Worm (Caenorhabditis elegans) whole organism, young adult: ENCODE results near the gene exos-7.

Experiments used
- C17E4.6 ChIP-seq: fragments of 200-800 bp; sonication (Bioruptor generic); IDR thresholded peaks from 2 replicates; pipeline ENCODE4 v1.3.6; 2022; ENCODE audit warnings: missing genetic modification reagents, missing genetic modification characterization, missing compliant biosample characterization
- F23B12.7 ChIP-seq: sonication (generic microtip); optimal IDR thresholded peaks from 2 replicates; lab custom pipeline; 2017; ENCODE audit warnings: missing genetic modification characterization, mild to moderate bottlenecking, missing compliant biosample characterization, antibody characterized with exemption, moderate library complexity; ENCODE audit not compliant: insufficient read depth
- F33H1.4 ChIP-seq: fragments of 200-800 bp; sonication (Bioruptor generic); IDR thresholded peaks from 2 replicates; pipeline ENCODE4 v1.3.6; 2022; ENCODE audit warnings: missing genetic modification reagents, missing genetic modification characterization, missing compliant biosample characterization
- K11D2.4 ChIP-seq: fragments of 200-800 bp; sonication (Bioruptor generic); IDR thresholded peaks from 2 replicates; pipeline ENCODE4 v1.3.6; 2022; ENCODE audit warnings: missing genetic modification reagents, missing genetic modification characterization, missing compliant biosample characterization
- K12H6.12 ChIP-seq: fragments of 200-800 bp; sonication (Bioruptor generic); optimal IDR thresholded peaks from 2 replicates; lab custom pipeline; 2018; ENCODE audit warnings: mild to moderate bottlenecking, missing genetic modification characterization, missing compliant biosample characterization
- aptf-3 ChIP-seq: fragments of 200-800 bp; sonication (Bioruptor generic); IDR thresholded peaks from 2 replicates; pipeline ENCODE4 v1.3.6; 2022; ENCODE audit warnings: missing genetic modification characterization, missing compliant biosample characterization
- atf-7 ChIP-seq: sonication (generic microtip); optimal IDR thresholded peaks from 2 replicates; lab custom pipeline; 2017; ENCODE audit warnings: mild to moderate bottlenecking, missing genetic modification characterization, missing compliant biosample characterization
- attf-3 ChIP-seq: fragments of 200-800 bp; sonication (Bioruptor generic); conservative IDR thresholded peaks from 2 replicates; pipeline ENCODE4 v1.3.6; 2022; ENCODE audit warnings: missing genetic modification reagents, missing genetic modification characterization, missing compliant biosample characterization
- attf-5 ChIP-seq: fragments of 200-800 bp; sonication (Bioruptor generic); optimal IDR thresholded peaks from 2 replicates; lab custom pipeline; 2018; ENCODE audit warnings: mild to moderate bottlenecking, missing genetic modification characterization, missing compliant biosample characterization
- ccch-3 ChIP-seq: fragments of 200-800 bp; sonication (Bioruptor generic); optimal IDR thresholded peaks from 2 replicates; lab custom pipeline; 2018; ENCODE audit warnings: mild to moderate bottlenecking, missing genetic modification characterization, missing compliant biosample characterization
- cebp-1 ChIP-seq, 2 experiments: fragments of 200-800 bp in 1 of 2; sonication (Bioruptor generic) in 1 of 2; sonication (generic microtip) in 1 of 2; IDR thresholded peaks in 1 of 2; optimal IDR thresholded peaks in 1 of 2; 2 replicates each; pipeline versions ENCODE4 v1.3.6 to Lab custom; 2017 to 2022; ENCODE audit warnings: missing compliant biosample characterization in 2 of 2, missing genetic modification characterization in 2 of 2, mild to moderate bottlenecking in 1 of 2, missing genetic modification reagents in 1 of 2, moderate library complexity in 1 of 2
- ceh-91 ChIP-seq: fragments of 200-800 bp; sonication (Bioruptor generic); IDR thresholded peaks from 2 replicates; pipeline ENCODE4 v1.3.6; 2022; ENCODE audit warnings: missing genetic modification reagents, missing genetic modification characterization, missing compliant biosample characterization
- dox-1 ChIP-seq: fragments of 200-800 bp; sonication (Bioruptor generic); IDR thresholded peaks from 2 replicates; pipeline ENCODE4 v1.3.6; 2022; ENCODE audit warnings: missing genetic modification reagents, missing genetic modification characterization, missing compliant biosample characterization
- efl-1 ChIP-seq: fragments of 150-350 bp; optimal IDR thresholded peaks from 2 replicates; lab custom pipeline; 2014; ENCODE audit warnings: missing biosample characterization, missing genetic modification reagents, missing genetic modification characterization
- egrh-3 ChIP-seq: fragments of 200-800 bp; sonication (Bioruptor generic); IDR thresholded peaks from 2 replicates; pipeline ENCODE4 v1.3.6; 2022; ENCODE audit warnings: missing genetic modification reagents, missing genetic modification characterization, missing compliant biosample characterization
- ets-4 ChIP-seq: fragments of 200-800 bp; sonication (Bioruptor generic); optimal IDR thresholded peaks from 2 replicates; lab custom pipeline; 2018; ENCODE audit warnings: mild to moderate bottlenecking, missing genetic modification characterization, missing compliant biosample characterization
- hmg-1.2 ChIP-seq: fragments of 200-800 bp; sonication (Bioruptor generic); IDR thresholded peaks from 2 replicates; pipeline ENCODE4 v1.3.6; 2022; ENCODE audit warnings: missing genetic modification reagents, missing genetic modification characterization, missing compliant biosample characterization
- lin-40 ChIP-seq: sonication (generic microtip); optimal IDR thresholded peaks from 2 replicates; lab custom pipeline; 2016; ENCODE audit warnings: missing genetic modification characterization, mild to moderate bottlenecking, missing compliant biosample characterization, missing genotype, missing genetic modification reagents
- madf-10 ChIP-seq: sonication (generic microtip); optimal IDR thresholded peaks from 2 replicates; lab custom pipeline; 2016; ENCODE audit warnings: mild to moderate bottlenecking, missing genetic modification characterization, missing compliant biosample characterization
- madf-3 ChIP-seq: fragments of 200-800 bp; sonication (Bioruptor generic); IDR thresholded peaks from 2 replicates; pipeline ENCODE4 v1.3.6; 2022; ENCODE audit warnings: missing genetic modification reagents, missing genetic modification characterization, missing compliant biosample characterization
- mcd-1 ChIP-seq: fragments of 200-800 bp; sonication (Bioruptor generic); IDR thresholded peaks from 2 replicates; pipeline ENCODE4 v1.3.6; 2022; ENCODE audit warnings: missing genetic modification reagents, missing genetic modification characterization, missing compliant biosample characterization
- mes-4 ChIP-seq: sonication (generic microtip); optimal IDR thresholded peaks from 2 replicates; lab custom pipeline; 2016; ENCODE audit warnings: missing genotype, missing genetic modification characterization, missing compliant biosample characterization
- nfyb-1 ChIP-seq: fragments of 200-800 bp; sonication (Bioruptor generic); IDR thresholded peaks from 2 replicates; pipeline ENCODE4 v1.3.6; 2022; ENCODE audit warnings: missing genetic modification reagents, missing genetic modification characterization, missing compliant biosample characterization
- nhr-80 ChIP-seq: sonication (generic microtip); optimal IDR thresholded peaks from 2 replicates; lab custom pipeline; 2016; ENCODE audit warnings: missing genetic modification characterization, missing compliant biosample characterization
- nhr-90 ChIP-seq: sonication (generic microtip); optimal IDR thresholded peaks from 2 replicates; lab custom pipeline; 2016; ENCODE audit warnings: missing genotype, mild to moderate bottlenecking, missing genetic modification characterization, missing compliant biosample characterization
- rpc-1 ChIP-seq, 2 experiments: fragments of 150-350 bp in 1 of 2; sonication (generic microtip) in 1 of 2; optimal IDR thresholded peaks; 2 replicates each; lab custom pipeline; 2014 to 2018; ENCODE audit warnings: missing biosample characterization in 1 of 2, missing genetic modification characterization in 1 of 2, missing genetic modification reagents in 1 of 2, missing genotype in 1 of 2
- snpc-1.3 ChIP-seq: sonication (generic microtip); optimal IDR thresholded peaks from 2 replicates; lab custom pipeline; 2017; ENCODE audit warnings: missing genetic modification characterization, mild to moderate bottlenecking, missing compliant biosample characterization, antibody characterized with exemption, moderate library complexity, missing genotype, missing genetic modification reagents; ENCODE audit not compliant: insufficient read depth
- snpc-4 ChIP-seq, 5 experiments: fragments of 150-350 bp in 1 of 5; sonication (generic microtip) in 4 of 5; optimal IDR thresholded peaks; 2 replicates each; lab custom pipeline; 2014 to 2018; ENCODE audit warnings: missing genetic modification characterization in 5 of 5, missing biosample characterization in 3 of 5, antibody characterized with exemption in 2 of 5, mild to moderate bottlenecking in 2 of 5, missing compliant biosample characterization in 2 of 5, missing genotype in 2 of 5, moderate library complexity in 2 of 5, missing genetic modification reagents in 1 of 5
- zfh-2 ChIP-seq: fragments of 200-800 bp; sonication (Bioruptor generic); conservative IDR thresholded peaks from 2 replicates; pipeline ENCODE4 v1.3.6; 2022; ENCODE audit warnings: missing genetic modification reagents, missing genetic modification characterization, missing compliant biosample characterization
- zim-3 ChIP-seq: sonication (generic microtip); optimal IDR thresholded peaks from 2 replicates; lab custom pipeline; 2017; ENCODE audit warnings: mild to moderate bottlenecking, missing genetic modification characterization, moderate library complexity, missing compliant biosample characterization

The exos-7 gene

DNA sequence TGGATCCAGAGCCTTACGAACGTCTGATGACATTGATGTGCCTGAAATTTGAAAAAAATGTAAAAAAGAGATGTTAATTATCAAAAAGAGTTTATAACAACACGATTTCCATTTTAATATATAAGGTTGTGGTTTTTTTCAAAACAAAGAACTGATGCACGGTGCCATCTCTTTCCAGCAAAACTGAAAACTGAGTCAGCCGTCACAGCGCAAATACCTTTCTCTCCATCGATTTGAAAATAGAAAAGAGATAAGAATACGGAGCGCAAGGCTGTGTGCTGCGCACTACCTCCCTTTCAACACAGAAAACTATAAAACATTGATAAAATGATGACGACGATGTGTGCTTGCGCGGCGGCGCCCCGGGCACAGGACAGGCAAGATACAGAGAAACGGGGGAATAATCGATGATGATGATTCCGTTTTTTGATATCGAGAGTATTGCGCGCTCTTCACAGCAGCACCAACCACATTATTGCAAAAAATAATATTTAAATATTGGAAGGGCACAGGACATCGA, 46.2 kb upstream of the exos-7 start, which contains the start of gene Y44A6D.3:
Y44A6D.3 (minus strand) TSS at position 51 of the 520 bp plus-strand sequence.
- TF ChIP-seq madf-3 (GFP tag; lab: Robert Waterston, UW) (no peak), F33H1.4 (GFP tag; lab: Robert Waterston, UW) (no peak), cebp-1 (GFP tag; IDR thresholded peaks at IDR 0.05; lab: Robert Waterston, UW) (no peak), cebp-1 (tag; optimal IDR thresholded peaks at IDR 0.05; lab: Kevin White, UChicago) (peak; percentile 24), nhr-80 (peak; percentile 65), atf-7 (tag; lab: Kevin White, UChicago) (peak; percentile 31), attf-5 (peak; percentile 22), madf-10 (tag; lab: Kevin White, UChicago) (peak; percentile 10)

DNA sequence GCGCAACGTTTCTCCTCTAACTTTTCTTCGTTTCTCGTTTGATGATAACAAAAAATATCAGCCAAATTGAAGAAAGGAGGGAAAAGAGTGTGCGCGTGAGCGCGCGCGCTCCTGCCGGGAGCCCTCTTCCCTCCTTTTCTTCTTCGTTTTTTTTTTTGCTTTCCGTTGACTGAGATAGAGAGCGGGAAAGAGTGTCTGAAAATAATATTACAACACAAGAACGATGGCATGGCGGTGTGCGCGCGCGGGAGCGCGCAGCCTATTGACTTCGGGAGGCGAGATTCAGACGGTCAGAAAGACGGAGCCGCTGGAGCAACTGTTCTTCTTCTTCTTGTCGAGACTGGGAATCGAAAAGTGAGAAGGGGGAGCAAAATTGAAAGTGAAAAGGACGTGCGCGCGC, 44.9 kb upstream of the exos-7 start:
- peak; percentile 11 for TF ChIP-seq madf-10 (tag; lab: Kevin White, UChicago)
- peak; percentile 41 for TF ChIP-seq attf-5
- TF ChIP-seq rpc-1 (optimal IDR thresholded peaks at IDR 0.05; lab: Kevin White, UChicago): no peak
- no peak for TF ChIP-seq rpc-1 (tag; optimal IDR thresholded peaks at IDR 0.05; lab: Kevin White, UChicago)
- TF ChIP-seq ceh-91 (GFP tag; lab: Robert Waterston, UW): no peak
- TF ChIP-seq egrh-3: peak; percentile 41; the same call in 1 of the 2 replicates
- no peak for TF ChIP-seq cebp-1 (GFP tag; IDR thresholded peaks at IDR 0.05; lab: Robert Waterston, UW)
- peak; percentile 50 for TF ChIP-seq cebp-1 (tag; optimal IDR thresholded peaks at IDR 0.05; lab: Kevin White, UChicago)
- no peak for TF ChIP-seq nfyb-1
- no peak for TF ChIP-seq snpc-4 (GFP tag; optimal IDR thresholded peaks at IDR 0.05; lab: Kevin White, UChicago)
- peak in 1 of 4 experiments; percentile 11 for TF ChIP-seq snpc-4 (tag; optimal IDR thresholded peaks at IDR 0.05; lab: Kevin White, UChicago)
- peak; percentile 74 for TF ChIP-seq K12H6.12 (tag; lab: Kevin White, UChicago)
- TF ChIP-seq attf-3 (GFP tag; lab: Robert Waterston, UW): no peak
- TF ChIP-seq dox-1 (GFP tag; lab: Robert Waterston, UW): peak; percentile 56
- TF ChIP-seq hmg-1.2 (GFP tag; lab: Robert Waterston, UW): no peak; the same call in 1 of the 2 replicates
- no peak for TF ChIP-seq mes-4 (tag; lab: Kevin White, UChicago)
- no peak for TF ChIP-seq nhr-90
- TF ChIP-seq mcd-1 (GFP tag; lab: Robert Waterston, UW): peak; percentile 24; the same call in 1 of the 2 replicates
- TF ChIP-seq F33H1.4 (GFP tag; lab: Robert Waterston, UW): no peak
- no peak for TF ChIP-seq C17E4.6
- TF ChIP-seq lin-40 (tag; lab: Kevin White, UChicago): no peak
- peak; percentile 22; the same call in 1 of the 2 replicates for TF ChIP-seq K11D2.4 (GFP tag; lab: Robert Waterston, UW)
- 0 out of 2 replicates have a peak, but pooled peaks have one; percentile 67 for TF ChIP-seq aptf-3 (GFP tag; lab: Robert Waterston, UW)
- TF ChIP-seq snpc-1.3 (tag; lab: Kevin White, UChicago): no peak
- no peak for TF ChIP-seq ccch-3
- peak; percentile 80 for TF ChIP-seq nhr-80
- TF ChIP-seq zfh-2 (GFP tag; lab: Robert Waterston, UW): peak; percentile 97
- no peak for TF ChIP-seq zim-3 (tag; lab: Kevin White, UChicago)
- TF ChIP-seq efl-1: no peak
- no peak for TF ChIP-seq ets-4 (GFP tag; lab: Kevin White, UChicago)
- TF ChIP-seq, all 124 proteins: peak for 12

DNA sequence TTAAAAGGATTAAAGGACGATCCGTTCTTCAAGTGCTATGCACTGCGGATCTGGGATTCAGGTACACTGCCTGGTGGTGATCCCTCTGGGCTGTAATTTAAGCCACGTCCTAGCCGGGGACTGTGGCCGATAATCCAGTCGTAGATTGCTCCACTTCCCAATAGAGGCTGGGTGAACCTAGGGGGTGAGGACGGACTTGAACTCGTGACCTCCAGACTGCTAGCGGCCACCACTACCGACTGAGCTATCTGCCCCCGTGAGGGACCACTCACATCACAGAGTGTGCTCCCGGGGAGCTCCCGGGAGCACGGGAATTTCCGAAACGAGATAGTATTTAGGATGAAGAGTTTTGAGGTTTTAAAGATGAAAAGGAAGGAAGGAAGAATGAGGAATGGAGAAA, 43.3 kb upstream of the exos-7 start:
- TF ChIP-seq dox-1 (GFP tag; lab: Robert Waterston, UW): 0 out of 2 replicates have a peak, but pooled peaks have one; percentile 15
- TF ChIP-seq zfh-2 (GFP tag; lab: Robert Waterston, UW): 0 out of 2 replicates have a peak, but pooled peaks have one; percentile 13

DNA sequence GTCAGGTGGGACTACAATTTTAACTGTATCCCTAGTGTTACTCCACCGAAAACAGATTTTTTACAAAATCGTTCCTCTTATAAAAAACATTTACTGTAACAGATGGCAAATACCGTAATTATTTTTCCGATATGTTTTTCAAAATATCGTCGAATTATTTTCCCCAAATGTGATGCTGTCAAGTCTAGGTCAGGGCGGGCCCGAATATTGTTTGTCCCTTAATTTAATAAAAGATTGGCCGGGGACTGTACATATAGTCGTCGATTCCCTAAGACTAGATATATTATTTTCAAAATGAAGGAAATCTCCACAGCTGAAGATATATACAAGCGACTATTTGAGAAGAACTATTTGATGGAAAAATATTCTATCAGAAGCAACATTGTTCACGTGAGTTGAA, 40.7 kb upstream of the exos-7 start, which contains the start of gene sdf-9:
sdf-9 (plus strand) TSS at position 301 of the 400 bp plus-strand sequence.
- no peak for TF ChIP-seq F23B12.7 (tag; lab: Kevin White, UChicago)
